Worm (Caenorhabditis elegans) whole organism, L4 larva: Measurements from ENCODE around the gene F17E9.2.

ENCODE experiments used
- aha-1 ChIP-seq: fragments of 150-350 bp; peaks from one replicate; lab custom pipeline; 2014; ENCODE audit warnings: missing biosample characterization, missing genetic modification characterization
- duxl-1 ChIP-seq: sonication (generic microtip); optimal IDR thresholded peaks from 2 replicates; lab custom pipeline; 2016; ENCODE audit warnings: mild to moderate bottlenecking, missing genetic modification characterization, moderate library complexity, missing compliant biosample characterization; ENCODE audit not compliant: poor library complexity
- fkh-10 ChIP-seq: fragments of 150-350 bp; optimal IDR thresholded peaks from 2 replicates; lab custom pipeline; 2014; ENCODE audit warnings: missing biosample characterization, missing genetic modification reagents, missing genetic modification characterization
- mep-1 ChIP-seq: fragments of 150-350 bp; sonication (generic microtip); optimal IDR thresholded peaks from 3 replicates; lab custom pipeline; 2014; ENCODE audit warnings: missing biosample characterization, missing genetic modification characterization
- mxl-2 ChIP-seq: fragments of 200-800 bp; sonication (Bioruptor generic); conservative IDR thresholded peaks from 2 replicates; pipeline ENCODE4 v1.3.6; 2022; ENCODE audit warnings: missing genetic modification reagents, missing genetic modification characterization, missing compliant biosample characterization
- unc-62 ChIP-seq, 3 experiments: fragments of 150-350 bp in 1 of 3; sonication (generic microtip); optimal IDR thresholded peaks in 2 of 3; peaks in 1 of 3; 1 replicate in 1 of 3; 2 replicates in 2 of 3; lab custom pipeline; 2014 to 2017; ENCODE audit warnings: missing biosample characterization in 3 of 3, missing genetic modification characterization in 3 of 3, missing genetic modification reagents in 3 of 3, missing genotype in 1 of 3
- ztf-11 ChIP-seq: fragments of 150-350 bp; optimal IDR thresholded peaks from 2 replicates; lab custom pipeline; 2014; ENCODE audit warnings: missing biosample characterization, missing genetic modification characterization

DNA sequence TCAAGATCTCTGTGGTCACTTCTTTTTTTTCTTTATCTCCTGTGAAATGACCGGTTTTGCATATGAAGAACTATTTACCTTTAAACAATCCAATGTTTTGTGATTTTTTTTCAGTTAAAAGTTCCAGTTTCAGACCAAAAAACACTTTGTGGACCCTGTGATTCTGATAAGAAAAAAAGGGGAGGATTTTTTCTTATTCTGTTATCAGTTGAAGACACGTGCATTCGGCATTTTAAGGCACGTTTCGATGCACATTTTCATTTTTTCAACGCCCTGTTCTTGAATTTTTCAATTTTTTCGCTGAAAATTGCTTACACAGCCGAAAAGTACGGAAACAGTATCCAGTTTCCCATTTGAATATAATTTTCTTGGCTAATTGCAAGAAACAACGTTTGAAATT lies 10.6 kb downstream of the F17E9.2 start, which contains the start of gene aagr-1:
- TF ChIP-seq fkh-10 (GFP tag; lab: Kevin White, UChicago) (no peak), mxl-2 (GFP tag; lab: Robert Waterston, UW) (no peak), mep-1 (no peak), duxl-1 (no peak), aha-1 (tag; lab: Kevin White, UChicago) (no peak), ztf-11 (tag; lab: Kevin White, UChicago) (no peak), unc-62 (GFP tag; optimal IDR thresholded peaks at IDR 0.05 in 1 of 2; lab: Kevin White, UChicago) (no peak), unc-62 (tag; optimal IDR thresholded peaks at IDR 0.05; lab: Kevin White, UChicago) (no peak)
